Fruit fly (Drosophila melanogaster) whole organism, prepupa: ENCODE data around the gene orion.
A peak's percentile ranks its signal among the peaks of the same experiment; 100 is the strongest.

ENCODE experiments used
- Blimp-1 ChIP-seq: fragments of 200-800 bp; sonication (Bioruptor generic); optimal IDR thresholded peaks from 3 replicates; lab custom pipeline; 2017; ENCODE audit warnings: missing biosample characterization, missing genetic modification characterization, mild to moderate bottlenecking, moderate library complexity, missing genetic modification reagents
- CG10631 ChIP-seq: fragments of 200-800 bp; sonication (Bioruptor generic); optimal IDR thresholded peaks from 2 replicates; lab custom pipeline; 2016; ENCODE audit warnings: missing biosample characterization, missing genetic modification characterization
- CG11294 ChIP-seq: fragments of 200-800 bp; sonication (Bioruptor generic); IDR thresholded peaks from 2 replicates; pipeline ENCODE4 v1.3.6; 2022; ENCODE audit warnings: missing biosample characterization, missing genetic modification characterization
- CG11762 ChIP-seq: fragments of 200-800 bp; sonication (Bioruptor generic); optimal IDR thresholded peaks from 3 replicates; lab custom pipeline; 2016; ENCODE audit warnings: missing biosample characterization, missing genetic modification characterization; ENCODE audit not compliant: insufficient read depth
- CG15336 ChIP-seq: fragments of 200-800 bp; sonication (Bioruptor generic); IDR thresholded peaks from 2 replicates; pipeline ENCODE4 v1.3.6; 2022; ENCODE audit warnings: missing biosample characterization, missing genetic modification characterization
- CG1621 ChIP-seq: fragments of 200-800 bp; sonication (Bioruptor generic); optimal IDR thresholded peaks from 3 replicates; lab custom pipeline; 2018; ENCODE audit warnings: missing biosample characterization, mild to moderate bottlenecking, missing genetic modification characterization
- CG16779 ChIP-seq: fragments of 200-800 bp; sonication (Bioruptor generic); optimal IDR thresholded peaks from 3 replicates; lab custom pipeline; 2017; ENCODE audit warnings: missing biosample characterization, mild to moderate bottlenecking, missing genetic modification characterization
- CG31627 ChIP-seq: fragments of 200-800 bp; sonication (Bioruptor generic); optimal IDR thresholded peaks from 3 replicates; lab custom pipeline; 2016; ENCODE audit warnings: missing biosample characterization, missing genetic modification characterization
- CG32006 ChIP-seq: fragments of 200-800 bp; sonication (Bioruptor generic); optimal IDR thresholded peaks from 3 replicates; lab custom pipeline; 2017; ENCODE audit warnings: missing biosample characterization, mild to moderate bottlenecking, missing genetic modification characterization
- CG34406 ChIP-seq: fragments of 200-800 bp; sonication (Bioruptor generic); optimal IDR thresholded peaks from 3 replicates; lab custom pipeline; 2016; ENCODE audit warnings: missing biosample characterization, missing genetic modification characterization
- CG3919 ChIP-seq: fragments of 200-800 bp; sonication (Bioruptor generic); optimal IDR thresholded peaks from 3 replicates; lab custom pipeline; 2016; ENCODE audit warnings: missing biosample characterization, missing genetic modification characterization
- CG4318 ChIP-seq: fragments of 200-800 bp; sonication (Bioruptor generic); optimal IDR thresholded peaks from 3 replicates; lab custom pipeline; 2017; ENCODE audit warnings: missing biosample characterization, mild to moderate bottlenecking, missing genetic modification characterization
- CG6808 ChIP-seq: fragments of 200-800 bp; sonication (Bioruptor generic); optimal IDR thresholded peaks from 3 replicates; lab custom pipeline; 2017; ENCODE audit warnings: missing biosample characterization, missing genetic modification characterization, mild to moderate bottlenecking, moderate library complexity, missing genetic modification reagents
- CG7368 ChIP-seq: fragments of 200-800 bp; sonication (Bioruptor generic); optimal IDR thresholded peaks from 3 replicates; lab custom pipeline; 2016; ENCODE audit warnings: missing biosample characterization, missing genetic modification characterization
- CG8119 ChIP-seq: fragments of 200-800 bp; sonication (Bioruptor generic); IDR thresholded peaks from 3 replicates; pipeline ENCODE4 v1.3.6; 2022; ENCODE audit warnings: missing biosample characterization, missing genetic modification characterization
- CG8319 ChIP-seq: fragments of 200-800 bp; sonication (Bioruptor generic); optimal IDR thresholded peaks from 3 replicates; lab custom pipeline; 2016; ENCODE audit warnings: missing biosample characterization, missing genetic modification characterization
- CG9139 ChIP-seq: fragments of 200-800 bp; sonication (Bioruptor generic); optimal IDR thresholded peaks from 3 replicates; lab custom pipeline; 2017; ENCODE audit warnings: missing biosample characterization, mild to moderate bottlenecking, missing genetic modification characterization
- Eip75B ChIP-seq: fragments of 200-800 bp; sonication (Bioruptor generic); optimal IDR thresholded peaks from 3 replicates; lab custom pipeline; 2016; ENCODE audit warnings: missing biosample characterization, missing genetic modification characterization
- Eip78C ChIP-seq: fragments of 200-800 bp; sonication (Bioruptor generic); peaks from one replicate; lab custom pipeline; 2016; ENCODE audit warnings: missing biosample characterization, missing genetic modification characterization
- Eip93F ChIP-seq: fragments of 200-800 bp; sonication (Bioruptor generic); optimal IDR thresholded peaks from 2 replicates; lab custom pipeline; 2016; ENCODE audit warnings: missing biosample characterization, mild to moderate bottlenecking, missing genetic modification characterization
- Ets21C ChIP-seq: fragments of 200-800 bp; sonication (Bioruptor generic); optimal IDR thresholded peaks from 3 replicates; lab custom pipeline; 2016; ENCODE audit warnings: missing biosample characterization, missing genetic modification characterization
- Ets96B ChIP-seq: fragments of 200-800 bp; optimal IDR thresholded peaks from 2 replicates; lab custom pipeline; 2019; ENCODE audit warnings: missing biosample characterization, mild to moderate bottlenecking, missing genetic modification characterization, moderate library complexity
- Gug ChIP-seq: fragments of 200-800 bp; sonication (Bioruptor generic); IDR thresholded peaks from 2 replicates; pipeline ENCODE4 v1.3.6; 2022; ENCODE audit warnings: missing biosample characterization, missing genetic modification characterization
- Hr38 ChIP-seq: sonication (Bioruptor generic); optimal IDR thresholded peaks from 2 replicates; lab custom pipeline; 2016; ENCODE audit warnings: missing biosample characterization, missing genetic modification characterization
- Hr4 ChIP-seq: fragments of 200-800 bp; sonication (Bioruptor generic); optimal IDR thresholded peaks from 3 replicates; lab custom pipeline; 2016; ENCODE audit warnings: missing biosample characterization, missing genetic modification characterization
- Lpt ChIP-seq: fragments of 200-800 bp; sonication (Bioruptor generic); optimal IDR thresholded peaks from 3 replicates; lab custom pipeline; 2016; ENCODE audit warnings: missing biosample characterization, missing genetic modification characterization
- Met ChIP-seq: fragments of 200-800 bp; sonication (Bioruptor generic); optimal IDR thresholded peaks from 3 replicates; lab custom pipeline; 2016; ENCODE audit warnings: missing biosample characterization, missing genetic modification characterization
- Smox ChIP-seq: fragments of 200-800 bp; sonication (Bioruptor generic); optimal IDR thresholded peaks from 3 replicates; lab custom pipeline; 2016; ENCODE audit warnings: missing biosample characterization, missing genetic modification characterization
- Sox102F ChIP-seq: fragments of 200-800 bp; sonication (Bioruptor generic); optimal IDR thresholded peaks from 2 replicates; lab custom pipeline; 2016; ENCODE audit warnings: missing biosample characterization, mild to moderate bottlenecking, missing genetic modification characterization
- Sox14 ChIP-seq: fragments of 200-800 bp; sonication (Bioruptor generic); optimal IDR thresholded peaks from 3 replicates; lab custom pipeline; 2016; ENCODE audit warnings: missing biosample characterization, missing genetic modification characterization
- Sox15 ChIP-seq: fragments of 200-800 bp; sonication (Bioruptor generic); optimal IDR thresholded peaks from 3 replicates; lab custom pipeline; 2016; ENCODE audit warnings: missing biosample characterization, missing genetic modification characterization
- acj6 ChIP-seq: fragments of 200-800 bp; sonication (Bioruptor generic); optimal IDR thresholded peaks from 3 replicates; lab custom pipeline; 2016; ENCODE audit warnings: missing biosample characterization, missing genetic modification characterization
- dac ChIP-seq: fragments of 200-800 bp; sonication (Bioruptor generic); optimal IDR thresholded peaks from 2 replicates; lab custom pipeline; 2017; ENCODE audit warnings: missing biosample characterization, mild to moderate bottlenecking, missing genetic modification characterization
- dsx ChIP-seq: fragments of 200-800 bp; optimal IDR thresholded peaks from 3 replicates; lab custom pipeline; 2019; ENCODE audit warnings: missing biosample characterization, mild to moderate bottlenecking, missing genetic modification characterization, moderate library complexity; ENCODE audit not compliant: poor library complexity, severe bottlenecking
- esn ChIP-seq: fragments of 200-800 bp; sonication (Bioruptor generic); optimal IDR thresholded peaks from 2 replicates; lab custom pipeline; 2016; ENCODE audit warnings: missing biosample characterization, mild to moderate bottlenecking, missing genetic modification characterization, moderate library complexity
- fd85E ChIP-seq: fragments of 200-800 bp; sonication (Bioruptor generic); optimal IDR thresholded peaks from 3 replicates; lab custom pipeline; 2016; ENCODE audit warnings: missing biosample characterization, missing genetic modification characterization
- fkh ChIP-seq: fragments of 200-800 bp; sonication (Bioruptor generic); optimal IDR thresholded peaks from 3 replicates; lab custom pipeline; 2017; ENCODE audit warnings: missing biosample characterization, mild to moderate bottlenecking, missing genetic modification characterization, moderate library complexity
- net ChIP-seq: fragments of 200-800 bp; sonication (Bioruptor generic); optimal IDR thresholded peaks from 3 replicates; lab custom pipeline; 2016; ENCODE audit warnings: missing biosample characterization, missing genetic modification characterization
- pdm3 ChIP-seq: fragments of 200-800 bp; sonication (Bioruptor generic); optimal IDR thresholded peaks from 3 replicates; lab custom pipeline; 2016; ENCODE audit warnings: missing biosample characterization, missing genetic modification characterization
- spab ChIP-seq: fragments of 200-800 bp; sonication (Bioruptor generic); optimal IDR thresholded peaks from 2 replicates; lab custom pipeline; 2017; ENCODE audit warnings: missing biosample characterization, mild to moderate bottlenecking, missing genetic modification characterization, missing genetic modification reagents
- ss ChIP-seq, 2 experiments: fragments of 200-800 bp; sonication (Bioruptor generic); optimal IDR thresholded peaks; 2 replicates in 1 of 2; 3 replicates in 1 of 2; lab custom pipeline; 2017 to 2018; ENCODE audit warnings: mild to moderate bottlenecking in 2 of 2, missing biosample characterization in 2 of 2, missing genetic modification characterization in 2 of 2, moderate library complexity in 1 of 2
- svp ChIP-seq: fragments of 200-800 bp; sonication (Bioruptor generic); peaks from one replicate; lab custom pipeline; 2016; ENCODE audit warnings: missing biosample characterization, missing genetic modification characterization
- topi ChIP-seq: fragments of 200-800 bp; sonication (Bioruptor generic); optimal IDR thresholded peaks from 3 replicates; lab custom pipeline; 2016; ENCODE audit warnings: missing biosample characterization, missing genetic modification characterization
- vri ChIP-seq: fragments of 200-800 bp; sonication (Bioruptor generic); optimal IDR thresholded peaks from 3 replicates; lab custom pipeline; 2016; ENCODE audit warnings: missing biosample characterization, mild to moderate bottlenecking, missing genetic modification characterization

Gene orion

DNA sequence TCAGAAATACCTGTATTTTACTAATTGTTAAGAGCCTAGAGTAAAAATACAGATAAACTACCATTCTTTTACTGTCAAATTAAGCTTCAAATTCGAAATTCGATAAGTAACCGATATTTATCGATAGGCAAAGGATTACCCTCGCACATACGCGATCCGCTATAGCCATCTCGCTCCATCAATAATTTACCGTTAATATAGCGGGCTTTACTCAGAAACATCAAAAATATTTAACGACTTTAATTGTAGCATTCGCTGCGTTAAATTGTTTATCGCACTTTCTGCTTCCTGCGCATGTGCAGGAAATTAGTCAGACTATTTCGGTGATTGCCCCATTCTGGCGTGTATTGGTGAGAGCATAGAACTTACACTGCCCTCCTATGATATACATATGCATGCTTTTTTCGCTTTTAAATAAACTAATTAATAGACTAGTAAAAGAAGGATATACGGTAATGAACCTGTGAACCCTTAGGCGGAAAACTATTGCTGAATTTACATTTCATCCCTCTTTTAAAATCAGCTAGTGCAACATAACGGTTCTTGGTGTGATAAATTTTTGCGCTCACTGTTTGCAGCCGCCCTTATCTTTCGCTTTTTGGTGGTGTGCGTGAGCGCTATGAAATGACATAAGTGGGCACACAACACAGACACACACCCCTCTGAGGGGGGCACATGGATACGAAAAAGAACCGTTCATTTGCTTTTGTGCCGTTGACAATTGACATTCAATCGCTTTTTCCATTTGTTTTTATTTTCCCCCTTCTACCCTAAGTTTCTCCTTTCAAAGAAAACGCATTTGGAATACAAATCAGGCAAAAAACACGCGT lies 38.3 kb downstream of the orion start, which contains the start of the genes dpr14 and spidey (continued):
- TF ChIP-seq CG11294 (peak; percentile 75), Blimp-1 (peak; percentile 44), Hr4 (GFP tag; lab: Kevin White, UChicago) (peak; percentile 81), esn (GFP tag; lab: Kevin White, UChicago) (peak; percentile 77), Gug (GFP tag; lab: Robert Waterston, UW) (peak; percentile 81), CG8119 (GFP tag; lab: Robert Waterston, UW) (peak; percentile 85), spab (GFP tag; lab: Kevin White, UChicago) (peak; percentile 65), CG16779 (peak; percentile 54), Sox102F (GFP tag; lab: Kevin White, UChicago) (peak; percentile 83), Eip93F (GFP tag; lab: Kevin White, UChicago) (peak; percentile 17)

DNA sequence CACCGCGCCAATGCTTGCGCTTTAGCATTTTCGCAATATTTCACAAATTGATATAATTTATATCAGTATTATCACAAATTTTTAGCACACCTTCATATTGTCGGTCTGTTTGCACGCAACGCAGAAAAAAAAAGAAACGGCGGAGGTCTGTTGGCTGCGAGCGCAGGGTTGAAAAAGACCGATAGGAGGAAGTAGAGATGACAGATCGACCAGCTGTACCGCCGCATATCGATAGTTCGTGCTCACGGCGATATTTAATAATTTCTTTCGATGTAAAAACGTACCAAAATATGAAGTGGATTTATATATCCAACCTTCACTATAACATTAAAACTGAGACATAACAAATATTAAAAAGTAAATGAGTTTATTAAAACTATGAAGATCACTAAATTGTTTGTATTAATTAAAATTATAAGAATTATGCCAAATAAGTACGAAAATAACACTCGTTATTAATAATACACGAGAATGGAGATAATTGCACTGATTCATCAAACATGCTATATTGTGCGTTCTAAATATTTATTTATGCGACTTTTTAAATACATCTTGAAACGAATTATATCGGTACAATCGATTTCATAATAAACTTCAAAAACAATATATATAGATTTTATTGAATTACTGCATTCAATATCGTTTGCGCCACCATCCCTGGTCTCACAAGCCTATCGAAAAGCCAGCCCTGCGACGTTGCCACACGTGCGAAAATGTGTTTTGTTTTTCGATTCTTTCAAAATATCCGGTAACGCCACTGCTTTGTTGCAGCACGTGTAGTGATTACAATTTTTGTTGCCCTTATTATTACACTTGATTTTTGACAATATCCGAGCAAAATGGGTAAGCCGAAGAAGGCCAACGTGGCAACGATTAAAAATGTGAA lies 45.3 kb downstream of the orion start, which contains the start of the genes RpS6 and bys:
Gene RpS6, minus strand, starts transcription at position 179 of the 886 bp plus-strand sequence.
Gene bys, plus strand, starts transcription at position 728 of the 886 bp plus-strand sequence.
- TF ChIP-seq CG3919 (GFP tag; lab: Kevin White, UChicago) = peak; percentile 68
- TF ChIP-seq Sox102F (GFP tag; lab: Kevin White, UChicago) = peak; percentile 74
- TF ChIP-seq CG9139 (GFP tag; lab: Kevin White, UChicago) = peak; percentile 64
- TF ChIP-seq fd85E (GFP tag; lab: Kevin White, UChicago) = peak; percentile 21
- TF ChIP-seq CG6808 (GFP tag; lab: Kevin White, UChicago) = peak; percentile 27
- peak; percentile 2 for TF ChIP-seq Ets21C (GFP tag; lab: Kevin White, UChicago)
- TF ChIP-seq spab (GFP tag; lab: Kevin White, UChicago) = no peak
- TF ChIP-seq dac (GFP tag; lab: Kevin White, UChicago) = no peak
- TF ChIP-seq svp (GFP tag; lab: Kevin White, UChicago) = peak; percentile 64
- TF ChIP-seq CG32006 (GFP tag; lab: Kevin White, UChicago) = peak; percentile 53
- TF ChIP-seq pdm3 = peak; percentile 33
- TF ChIP-seq Met (GFP tag; lab: Kevin White, UChicago) = peak; percentile 44
- TF ChIP-seq acj6 (GFP tag; lab: Kevin White, UChicago) = peak; percentile 42
- no peak for TF ChIP-seq Blimp-1
- TF ChIP-seq Eip78C (GFP tag; lab: Kevin White, UChicago) = peak; percentile 76
- peak; percentile 31 for TF ChIP-seq CG34406 (GFP tag; lab: Kevin White, UChicago)
- peak; percentile 17 for TF ChIP-seq Eip75B (GFP tag; lab: Kevin White, UChicago)
- TF ChIP-seq Lpt (GFP tag; lab: Kevin White, UChicago) = no peak
- peak; percentile 11 for TF ChIP-seq CG1621 (tag; lab: Kevin White, UChicago)
- TF ChIP-seq fkh (GFP tag; lab: Kevin White, UChicago) = peak; percentile 7
- peak; percentile 54 to 55 for TF ChIP-seq ss (GFP tag; optimal IDR thresholded peaks at IDR 0.05; lab: Kevin White, UChicago)
- TF ChIP-seq dsx (GFP tag; lab: Kevin White, UChicago) = no peak
- peak; percentile 46; the same call in 1 of the 2 replicates for TF ChIP-seq CG15336 (GFP tag; lab: Robert Waterston, UW)
- no peak for TF ChIP-seq CG8119 (GFP tag; lab: Robert Waterston, UW)
- TF ChIP-seq CG11294 = no peak
- no peak for TF ChIP-seq Sox15
- peak; percentile 15; the same call in 1 of the 2 replicates for TF ChIP-seq Gug (GFP tag; lab: Robert Waterston, UW)
- TF ChIP-seq Hr4 (GFP tag; lab: Kevin White, UChicago) = no peak
- TF ChIP-seq net (GFP tag; lab: Kevin White, UChicago) = peak; percentile 64
- TF ChIP-seq CG8319 (GFP tag; lab: Kevin White, UChicago) = peak; percentile 6
- TF ChIP-seq Eip93F (GFP tag; lab: Kevin White, UChicago) = peak; percentile 34
- peak; percentile 30 for TF ChIP-seq Smox (GFP tag; lab: Kevin White, UChicago)
- TF ChIP-seq vri (GFP tag; lab: Kevin White, UChicago) = peak; percentile 40
- TF ChIP-seq CG7368 (GFP tag; lab: Kevin White, UChicago) = peak; percentile 30
- peak; percentile 47 for TF ChIP-seq CG10631
- TF ChIP-seq CG4318 (GFP tag; lab: Kevin White, UChicago) = no peak
- peak; percentile 42 for TF ChIP-seq Sox14 (GFP tag; lab: Kevin White, UChicago)
- TF ChIP-seq Hr38 (GFP tag; lab: Kevin White, UChicago) = no peak
- peak; percentile 40 for TF ChIP-seq CG31627 (GFP tag; lab: Kevin White, UChicago)
- TF ChIP-seq CG11762 (GFP tag; lab: Kevin White, UChicago) = no peak
- TF ChIP-seq topi (GFP tag; lab: Kevin White, UChicago) = peak; percentile 36
- no peak for TF ChIP-seq Ets96B
